Fruit fly (Drosophila melanogaster): Measurements from ENCODE around the gene CG7272.

The CG7272 gene

DNA sequence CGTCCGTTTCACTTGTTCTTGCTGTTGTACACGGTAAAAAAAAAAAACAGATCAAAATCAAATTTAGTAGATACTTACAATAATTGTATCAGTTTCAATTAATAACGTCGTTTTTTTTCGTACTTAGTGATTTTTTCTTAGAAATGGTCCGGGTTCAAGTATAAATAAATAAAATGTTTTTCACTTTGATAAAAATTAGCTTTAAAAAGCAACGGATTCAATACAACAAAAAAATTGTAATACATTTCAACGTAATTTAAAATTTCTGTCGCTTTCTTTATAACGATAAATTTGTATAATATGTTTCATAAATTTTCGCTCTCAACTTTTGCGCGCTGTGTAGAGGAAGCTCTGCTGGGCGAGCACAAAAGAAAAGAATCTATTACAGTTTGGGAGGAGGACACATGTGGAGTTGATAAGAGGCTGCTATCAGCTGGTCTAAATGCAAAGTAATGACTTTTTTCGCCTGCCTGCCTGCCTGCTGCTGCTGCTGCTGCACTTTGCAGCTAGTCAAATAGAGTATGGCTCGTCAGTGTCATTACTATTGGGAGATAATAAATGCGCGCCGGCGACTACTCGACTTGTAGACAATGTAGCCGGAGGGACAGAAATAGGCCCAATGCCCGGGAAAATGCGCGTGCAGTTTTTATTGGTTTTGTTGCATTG, 37.3 kb downstream of the CG7272 start:
- TF ChIP-seq CG8478 (optimal IDR thresholded peaks at IDR 0.05) (no peak), EcR (GFP tag; optimal IDR thresholded peaks at IDR 0.05) (peak in 1 of 2 experiments; percentile 19)

DNA sequence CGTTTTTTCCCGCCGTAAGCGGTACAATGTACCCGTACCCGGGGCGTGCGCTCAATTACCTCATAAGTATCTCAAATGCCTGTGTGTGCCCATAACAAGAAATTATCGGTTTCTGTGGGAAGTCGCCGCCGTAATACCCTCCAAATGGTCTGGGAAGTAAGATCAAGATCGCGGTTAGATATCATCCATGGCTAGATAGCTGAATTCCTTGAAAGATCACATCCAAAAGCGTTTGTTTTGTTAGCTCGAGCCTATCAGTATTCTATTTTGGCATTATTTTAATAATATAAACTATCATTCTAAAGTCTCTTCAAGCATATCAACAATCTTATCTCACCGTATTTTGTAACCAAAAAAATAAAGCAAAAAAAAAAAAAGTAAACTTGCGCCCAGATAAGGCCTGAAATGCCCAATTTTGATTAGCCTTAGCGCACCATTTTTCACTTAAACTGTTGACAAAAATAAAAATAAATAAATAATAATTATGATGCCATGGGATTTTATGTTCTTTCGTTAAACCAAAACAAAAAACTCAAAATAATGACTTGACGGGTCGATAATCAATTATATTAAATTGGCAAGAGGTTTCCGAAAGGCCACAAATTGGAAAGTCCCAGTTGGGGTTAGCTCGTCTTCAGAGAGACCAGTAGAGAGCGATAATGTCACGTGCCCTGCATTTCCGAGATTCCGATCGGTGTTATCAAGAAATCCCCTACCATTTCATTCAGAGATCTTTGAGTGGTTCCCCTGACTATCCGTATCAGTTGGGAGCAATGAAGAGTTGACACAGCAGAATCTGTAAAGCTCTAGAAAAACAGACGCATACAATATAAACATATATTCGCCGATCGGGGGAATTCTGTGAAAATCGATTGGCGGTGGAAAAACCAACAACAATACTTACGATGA, 38.1 kb downstream of the CG7272 start:
- TF ChIP-seq pan (optimal IDR thresholded peaks at IDR 0.05), result no peak
- no peak for TF ChIP-seq psq (optimal IDR thresholded peaks at IDR 0.05)
- no peak for TF ChIP-seq EcR (GFP tag; optimal IDR thresholded peaks at IDR 0.05)
- no peak for TF ChIP-seq usp (GFP tag; optimal IDR thresholded peaks at IDR 0.05)
- TF ChIP-seq CG8478 (optimal IDR thresholded peaks at IDR 0.05), result no peak
- TF ChIP-seq Dll (optimal IDR thresholded peaks at IDR 0.05), result no peak

DNA sequence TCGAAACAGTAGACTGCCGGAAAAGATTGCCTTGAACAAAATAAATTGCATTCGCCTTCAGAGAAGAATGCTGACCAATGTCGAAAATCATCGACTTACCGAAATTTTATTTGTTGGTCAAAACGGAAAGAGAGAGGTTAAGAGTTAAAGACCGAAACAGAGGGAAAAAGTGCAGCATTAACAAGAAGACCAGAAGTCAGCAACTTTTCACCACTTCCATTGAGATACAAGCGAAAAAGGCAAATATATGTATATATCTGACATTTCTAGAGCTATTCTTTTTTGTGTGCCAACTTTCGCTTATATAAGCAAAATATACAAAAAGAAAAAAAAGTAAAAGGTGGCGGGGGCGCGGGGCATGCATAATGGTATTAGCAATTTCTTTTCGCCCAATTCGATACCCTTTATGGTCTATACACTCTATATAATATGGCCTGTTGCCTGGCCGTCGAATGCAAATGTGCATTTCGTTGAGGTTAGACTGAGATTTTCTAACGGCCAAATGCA, 39.2 kb downstream of the CG7272 start:
- no peak for TF ChIP-seq psq (optimal IDR thresholded peaks at IDR 0.05)
- no peak for TF ChIP-seq EcR (GFP tag; optimal IDR thresholded peaks at IDR 0.05)
- no peak for TF ChIP-seq pan (optimal IDR thresholded peaks at IDR 0.05)
- TF ChIP-seq CG8478 (optimal IDR thresholded peaks at IDR 0.05), result no peak
- no peak for TF ChIP-seq Dll (optimal IDR thresholded peaks at IDR 0.05)
- no peak for TF ChIP-seq usp (GFP tag; optimal IDR thresholded peaks at IDR 0.05)

DNA sequence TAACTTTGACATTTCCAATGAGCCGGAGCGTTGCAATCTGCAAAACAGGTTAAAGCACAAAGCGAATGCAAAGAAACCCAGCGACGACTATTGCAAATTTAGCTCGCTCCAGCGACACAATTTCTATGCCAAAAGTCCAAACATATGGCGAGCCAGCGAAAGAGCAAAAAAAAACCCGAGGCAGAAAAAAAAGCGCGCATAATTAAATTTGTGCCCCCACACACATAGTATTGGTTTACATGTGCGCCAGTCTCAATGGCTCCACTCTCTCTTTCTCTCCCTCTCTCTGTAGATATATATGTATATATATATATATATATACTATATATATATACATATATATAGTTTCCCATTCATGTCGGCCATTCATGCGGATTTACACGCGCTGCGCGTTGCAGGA, 39.9 kb downstream of the CG7272 start:
- TF ChIP-seq EcR (GFP tag; optimal IDR thresholded peaks at IDR 0.05), result no peak
- no peak for TF ChIP-seq CG8478 (optimal IDR thresholded peaks at IDR 0.05)
- no peak for TF ChIP-seq pan (optimal IDR thresholded peaks at IDR 0.05)
- TF ChIP-seq Dll (optimal IDR thresholded peaks at IDR 0.05), result no peak
- no peak for TF ChIP-seq psq (optimal IDR thresholded peaks at IDR 0.05)

DNA sequence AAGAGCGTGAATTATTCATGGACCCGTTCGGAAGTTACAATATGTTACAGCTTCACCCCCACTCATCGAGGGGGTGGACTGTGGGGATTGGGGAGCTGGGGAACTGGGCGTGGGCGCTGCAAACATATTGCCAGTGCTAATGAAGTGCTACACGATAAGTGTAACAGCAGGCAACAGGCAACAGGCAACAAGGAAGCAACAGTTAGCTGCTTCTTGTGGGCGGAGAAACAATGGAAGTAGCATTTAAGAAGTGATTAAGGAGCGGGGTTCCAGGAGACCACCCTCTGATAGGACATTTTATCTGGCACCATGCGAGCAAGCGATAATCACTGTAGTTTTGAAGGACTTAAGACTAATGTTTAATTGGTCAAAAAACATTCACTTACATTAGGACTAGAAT, 40.5 kb downstream of the CG7272 start:
- TF ChIP-seq CG8478 (optimal IDR thresholded peaks at IDR 0.05) (no peak), usp (GFP tag; optimal IDR thresholded peaks at IDR 0.05) (no peak), pan (optimal IDR thresholded peaks at IDR 0.05) (no peak), Dll (optimal IDR thresholded peaks at IDR 0.05) (no peak), EcR (GFP tag; optimal IDR thresholded peaks at IDR 0.05) (no peak), psq (optimal IDR thresholded peaks at IDR 0.05) (no peak)

DNA sequence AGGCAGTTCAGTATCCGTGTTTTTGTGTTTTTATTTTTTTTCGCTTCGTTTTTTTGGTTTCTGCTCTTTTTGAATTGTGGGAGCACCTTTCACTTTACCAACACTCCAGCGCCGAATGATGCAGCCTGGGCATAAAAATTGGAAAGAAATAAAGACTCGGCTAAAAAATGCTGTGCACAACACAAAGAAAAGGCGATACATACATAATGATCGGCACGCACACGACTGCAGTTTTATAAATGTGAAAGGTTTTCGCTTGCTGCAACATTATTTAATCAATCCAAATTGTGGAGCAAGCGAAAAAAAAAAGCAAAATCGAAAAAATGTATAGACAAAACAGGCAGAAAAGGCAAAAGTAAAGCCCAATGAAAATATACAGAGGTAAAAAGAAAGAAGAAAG, 42.3 kb downstream of the CG7272 start:
- TF ChIP-seq psq (optimal IDR thresholded peaks at IDR 0.05), result no peak
- TF ChIP-seq Dll (optimal IDR thresholded peaks at IDR 0.05), result no peak
- no peak for TF ChIP-seq usp (GFP tag; optimal IDR thresholded peaks at IDR 0.05)
- no peak for TF ChIP-seq pan (optimal IDR thresholded peaks at IDR 0.05)
- no peak for TF ChIP-seq EcR (GFP tag; optimal IDR thresholded peaks at IDR 0.05)
- no peak for TF ChIP-seq CG8478 (optimal IDR thresholded peaks at IDR 0.05)

DNA sequence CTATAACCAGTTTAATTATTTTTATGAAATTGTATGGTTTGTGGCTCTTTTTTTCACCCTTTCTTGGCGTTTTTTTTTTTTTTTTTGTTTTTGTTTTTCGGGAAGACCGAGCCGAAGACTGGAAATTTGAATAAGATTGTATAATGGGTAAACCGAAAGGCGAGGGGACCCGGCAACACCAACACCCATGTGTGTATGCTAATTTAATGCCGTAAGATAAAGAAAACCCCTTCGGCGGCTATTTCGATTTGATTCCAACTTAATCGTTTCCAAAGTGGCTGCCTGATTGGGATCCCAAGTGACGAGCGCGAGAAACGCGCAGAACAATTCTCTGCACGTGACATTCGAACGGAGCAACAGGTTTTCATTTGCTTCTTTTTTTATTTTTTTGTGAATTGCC, 42.7 kb downstream of the CG7272 start:
- TF ChIP-seq usp (GFP tag; optimal IDR thresholded peaks at IDR 0.05), result no peak
- TF ChIP-seq CG8478 (optimal IDR thresholded peaks at IDR 0.05), result no peak
- no peak for TF ChIP-seq psq (optimal IDR thresholded peaks at IDR 0.05)
- TF ChIP-seq EcR (GFP tag; optimal IDR thresholded peaks at IDR 0.05), result no peak
- TF ChIP-seq pan (optimal IDR thresholded peaks at IDR 0.05), result no peak
- no peak for TF ChIP-seq Dll (optimal IDR thresholded peaks at IDR 0.05)

DNA sequence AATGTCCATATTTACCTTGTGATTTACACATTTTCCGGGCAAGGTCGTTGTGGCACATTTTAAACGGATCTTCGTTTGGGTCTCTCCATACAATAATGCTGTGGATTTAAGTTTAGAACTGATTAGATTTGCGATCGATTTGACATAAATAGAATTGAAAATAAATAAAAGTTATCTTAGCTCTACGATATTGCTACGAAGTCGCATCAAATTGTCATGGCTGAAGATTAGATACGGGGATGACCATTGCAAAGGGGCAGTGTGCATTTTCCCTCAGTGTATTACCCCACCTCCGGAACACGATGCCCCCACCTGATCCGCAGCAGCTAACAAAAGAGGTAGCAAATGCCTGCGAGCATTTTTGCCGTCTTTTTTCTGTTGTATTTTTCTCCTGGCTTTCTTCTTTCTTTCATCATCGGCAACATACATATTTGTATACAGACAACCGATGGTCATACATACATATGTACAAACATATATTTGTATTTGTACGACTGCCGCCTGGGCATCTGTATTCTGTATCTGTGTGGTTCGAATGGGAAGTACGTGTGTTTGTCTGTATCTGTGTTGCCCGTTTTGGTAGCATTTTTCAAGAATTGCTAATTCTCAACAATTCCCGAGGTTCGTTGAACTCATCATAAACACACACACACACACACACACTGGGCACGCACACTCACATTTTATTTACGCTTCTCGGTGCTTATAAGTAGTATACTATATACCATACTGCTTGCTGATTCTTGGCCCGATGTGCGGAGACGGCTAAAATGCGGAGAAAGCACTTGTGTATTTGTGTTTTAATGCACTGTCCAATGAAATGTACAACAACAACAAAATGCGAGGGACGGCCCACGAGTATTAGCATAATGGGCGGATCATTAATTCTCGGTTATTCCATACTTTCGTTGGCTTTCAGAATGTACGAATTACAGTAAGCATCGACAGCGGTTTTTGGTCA, 44.0 kb downstream of the CG7272 start:
- TF ChIP-seq psq (optimal IDR thresholded peaks at IDR 0.05) (no peak), CG8478 (optimal IDR thresholded peaks at IDR 0.05) (no peak), pan (optimal IDR thresholded peaks at IDR 0.05) (no peak), EcR (GFP tag; optimal IDR thresholded peaks at IDR 0.05) (peak; percentile 69 to 76), usp (GFP tag; optimal IDR thresholded peaks at IDR 0.05) (no peak)

DNA sequence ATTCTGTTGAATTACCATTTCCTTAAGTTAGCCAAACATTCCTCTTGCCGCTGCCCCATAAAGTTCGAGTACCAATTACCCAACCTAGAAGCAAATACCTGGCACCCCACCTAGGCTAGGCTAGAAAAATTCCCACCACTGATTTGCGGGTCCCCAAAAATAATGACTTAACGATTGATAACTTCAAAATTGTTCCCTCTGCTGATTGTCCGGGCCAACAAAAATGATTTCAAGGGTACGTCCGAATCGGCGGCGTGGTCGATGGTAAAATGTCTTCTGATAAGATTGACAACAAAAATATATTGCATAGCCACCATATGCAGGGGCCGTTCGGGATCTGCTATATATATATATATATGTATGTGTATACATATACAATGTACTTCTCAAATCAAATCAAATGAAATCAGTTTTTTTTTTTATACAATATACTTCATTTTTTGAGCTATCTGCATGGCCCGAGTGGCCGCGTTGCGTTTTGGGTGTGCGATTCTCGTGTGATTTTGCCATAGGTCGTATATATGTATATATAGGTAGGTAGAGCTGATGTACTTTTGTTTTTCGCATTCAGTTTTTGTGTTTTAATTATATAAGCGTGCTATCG, 46.6 kb downstream of the CG7272 start:
- no peak for TF ChIP-seq EcR (GFP tag; optimal IDR thresholded peaks at IDR 0.05)
- TF ChIP-seq CG8478 (optimal IDR thresholded peaks at IDR 0.05), result no peak
- peak; percentile 32 for TF ChIP-seq pan (optimal IDR thresholded peaks at IDR 0.05)

DNA sequence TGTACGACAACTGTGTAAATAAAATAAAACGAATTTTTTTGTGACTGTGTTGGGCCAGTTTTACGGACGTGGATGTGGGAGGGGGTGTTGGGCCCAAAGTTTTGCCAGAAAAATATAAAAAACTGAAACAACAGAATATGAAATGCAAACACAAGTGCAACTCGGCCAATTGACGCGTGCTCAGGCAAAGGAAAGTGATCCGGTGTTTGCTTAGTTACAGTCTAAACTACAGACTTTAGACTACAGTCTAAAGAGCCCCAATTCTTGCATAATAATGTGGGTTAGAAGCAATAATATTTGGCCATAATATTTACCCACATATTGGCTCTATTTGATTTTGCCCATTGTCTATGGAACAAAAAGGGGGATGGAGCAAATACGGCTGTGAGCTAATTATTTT, 48.1 kb downstream of the CG7272 start:
- TF ChIP-seq EcR (GFP tag; optimal IDR thresholded peaks at IDR 0.05) (no peak), CG8478 (optimal IDR thresholded peaks at IDR 0.05) (no peak), usp (GFP tag; optimal IDR thresholded peaks at IDR 0.05) (no peak), Dll (optimal IDR thresholded peaks at IDR 0.05) (no peak), pan (optimal IDR thresholded peaks at IDR 0.05) (no peak), psq (optimal IDR thresholded peaks at IDR 0.05) (no peak)

All from whole organism.